Worm (Caenorhabditis elegans): ENCODE results near the gene hcf-1.

The hcf-1 gene

ce11 chrIV:7790801-7791588 lies 16.9 kb upstream of the hcf-1 start, which contains the start of gene rsp-6 (continued):
- TF ChIP-seq unc-130 (tag; optimal IDR thresholded peaks at IDR 0.05) (peak; percentile 87), pag-3 (tag; optimal IDR thresholded peaks at IDR 0.05; ENCODE audit: borderline replicate concordance, insufficient read depth) (no peak), lin-14 (GFP tag; optimal IDR thresholded peaks at IDR 0.05) (peak; percentile 89), xbp-1 (tag; optimal IDR thresholded peaks at IDR 0.05) (peak; percentile 87), ceh-8 (GFP tag; optimal IDR thresholded peaks at IDR 0.05) (no peak), unc-62 (GFP tag; optimal IDR thresholded peaks at IDR 0.05) (no peak), grh-1 (GFP tag; IDR thresholded peaks at IDR 0.05) (no peak), Y116A8C.19 (tag; optimal IDR thresholded peaks at IDR 0.05; ENCODE audit: borderline replicate concordance) (no peak), ztf-11 (tag; optimal IDR thresholded peaks at IDR 0.05) (peak in 1 of 2 experiments; percentile 1), swsn-7 (tag; optimal IDR thresholded peaks at IDR 0.05) (peak; percentile 84), ama-1 (optimal IDR thresholded peaks at IDR 0.05) (no peak), efl-3 (GFP tag; optimal IDR thresholded peaks at IDR 0.05) (no peak), elt-2 (tag; optimal IDR thresholded peaks at IDR 0.05) (peak; percentile 47), snpc-4 (tag; optimal IDR thresholded peaks at IDR 0.05) (peak; percentile 10)

ce11 chrIV:7790151-7790691 lies 16.1 kb upstream of the hcf-1 start:
- no peak for TF ChIP-seq fkh-4 (tag; optimal IDR thresholded peaks at IDR 0.05; ENCODE audit: borderline replicate concordance)
- no peak for TF ChIP-seq unc-130 (tag; optimal IDR thresholded peaks at IDR 0.05)
- TF ChIP-seq nhr-76 (tag; optimal IDR thresholded peaks at IDR 0.05): no peak
- no peak for TF ChIP-seq elt-3 (tag; optimal IDR thresholded peaks at IDR 0.05)
- TF ChIP-seq efl-1 (optimal IDR thresholded peaks at IDR 0.05): no peak
- TF ChIP-seq efl-1 (GFP tag; optimal IDR thresholded peaks at IDR 0.05 in 1 of 2): peak in 1 of 2 experiments; percentile 72
- no peak for TF ChIP-seq grh-1 (GFP tag; IDR thresholded peaks at IDR 0.05)

ce11 chrIV:7789521-7789949 lies 15.5 kb upstream of the hcf-1 start, which contains the start of gene imp-3:
Gene imp-3 (minus strand): TSS chrIV:7789613.
- TF ChIP-seq irx-1 (tag; optimal IDR thresholded peaks at IDR 0.05) (peak; percentile 18), nhr-19 (GFP tag; conservative IDR thresholded peaks at IDR 0.05) (0 out of 2 replicates have a peak, but pooled peaks have one; percentile 11), dpl-1 (GFP tag; optimal IDR thresholded peaks at IDR 0.05) (peak in 2 of 3 experiments; percentile 31 to 41), ama-1 (optimal IDR thresholded peaks at IDR 0.05) (peak; percentile 93), aly-2 (tag; optimal IDR thresholded peaks at IDR 0.05) (peak; percentile 16), fkh-10 (GFP tag; optimal IDR thresholded peaks at IDR 0.05) (no peak), zag-1 (tag; optimal IDR thresholded peaks at IDR 0.05) (no peak), sox-4 (tag; optimal IDR thresholded peaks at IDR 0.05) (no peak), unc-130 (tag; optimal IDR thresholded peaks at IDR 0.05) (peak; percentile 32), grh-1 (GFP tag; IDR thresholded peaks at IDR 0.05) (0 out of 2 replicates have a peak, but pooled peaks have one; percentile 25), egl-13 (tag; optimal IDR thresholded peaks at IDR 0.05) (no peak), nhr-71 (tag; optimal IDR thresholded peaks at IDR 0.05) (peak; percentile 65), dsc-1 (tag; optimal IDR thresholded peaks at IDR 0.05) (peak; percentile 18), nhr-20 (tag; optimal IDR thresholded peaks at IDR 0.05) (peak; percentile 46), lsy-2 (tag; optimal IDR thresholded peaks at IDR 0.05) (peak; percentile 55 to 60), tbx-2 (tag; optimal IDR thresholded peaks at IDR 0.05) (peak; percentile 37), unc-98 (GFP tag; IDR thresholded peaks at IDR 0.05) (no peak), unc-86 (tag; optimal IDR thresholded peaks at IDR 0.05) (no peak), ceh-88 (GFP tag; IDR thresholded peaks at IDR 0.05) (0 out of 2 replicates have a peak, but pooled peaks have one; percentile 11), blmp-1 (tag; optimal IDR thresholded peaks at IDR 0.05) (peak; percentile 21), rnt-1 (tag; optimal IDR thresholded peaks at IDR 0.05) (peak; percentile 31), xbp-1 (tag; optimal IDR thresholded peaks at IDR 0.05) (peak; percentile 7), nhr-90 (tag; optimal IDR thresholded peaks at IDR 0.05; ENCODE audit: poor library complexity) (peak; percentile 58), pax-3 (tag; optimal IDR thresholded peaks at IDR 0.05) (no peak), snu-23 (GFP tag; optimal IDR thresholded peaks at IDR 0.05) (peak; percentile 57), elt-2 (tag; optimal IDR thresholded peaks at IDR 0.05) (peak; percentile 6), nhr-47 (tag; optimal IDR thresholded peaks at IDR 0.05) (peak; percentile 66), lin-14 (GFP tag; optimal IDR thresholded peaks at IDR 0.05) (peak; percentile 71), nhr-85 (tag) (peak; percentile 40), mdl-1 (tag; optimal IDR thresholded peaks at IDR 0.05) (peak in 1 of 2 experiments; percentile 78), skn-1 (tag; optimal IDR thresholded peaks at IDR 0.05) (no peak), lin-35 (GFP tag; optimal IDR thresholded peaks at IDR 0.05) (peak; percentile 13 to 62), elt-3 (tag; optimal IDR thresholded peaks at IDR 0.05) (peak in 3 of 6 experiments; percentile 12 to 56 (median 15))
